Worm (Caenorhabditis elegans): ENCODE measurements around the gene F14F7.4.

DNA sequence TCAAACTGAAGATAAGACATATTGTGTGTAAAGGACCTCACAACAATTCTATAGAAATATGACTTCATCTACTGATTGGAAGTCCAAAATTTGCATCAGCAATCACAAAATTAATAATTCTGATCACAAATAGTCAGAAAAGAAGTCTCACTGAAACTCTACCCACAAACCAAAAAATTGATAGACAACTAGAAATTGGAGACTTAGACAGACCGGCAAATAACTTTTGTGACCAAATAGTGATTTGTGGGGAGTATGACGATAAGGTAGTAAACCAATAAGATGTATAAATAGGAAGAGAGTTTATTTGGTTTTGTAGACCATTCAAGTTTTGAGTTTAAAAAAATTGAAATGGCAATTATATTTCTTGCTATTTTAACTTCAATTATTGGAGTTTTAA lies 5.2 kb downstream of the F14F7.4 start, which contains the start of gene cyp-13A12:
- no peak for TF ChIP-seq hmbx-1 (tag; optimal IDR thresholded peaks at IDR 0.05)
- no peak for TF ChIP-seq ama-1 (optimal IDR thresholded peaks at IDR 0.05)
- no peak for TF ChIP-seq tbx-37 (GFP tag; conservative IDR thresholded peaks at IDR 0.05)
- no peak for TF ChIP-seq flt-1 (GFP tag; IDR thresholded peaks at IDR 0.05)

Measured in whole organism, early embryonic.